Fruit fly (Drosophila melanogaster) whole organism, wandering third instar larva: ENCODE data around the gene poe.

Experiments
- Hr78 ChIP-seq: fragments of >200 bp; optimal IDR thresholded peaks from 2 replicates; lab custom pipeline; 2017; ENCODE audit warnings: missing biosample characterization, missing genetic modification characterization
- N ChIP-seq: fragments of >200 bp; optimal IDR thresholded peaks from 2 replicates; lab custom pipeline; 2018; ENCODE audit warnings: missing biosample characterization, missing external identifiers, missing genetic modification characterization
- br ChIP-seq: fragments of 200-800 bp; sonication (Bioruptor generic); optimal IDR thresholded peaks from 2 replicates; lab custom pipeline; 2016; ENCODE audit warnings: missing biosample characterization, missing genetic modification characterization
- lola ChIP-seq: fragments of >200 bp; optimal IDR thresholded peaks from 2 replicates; lab custom pipeline; 2017; ENCODE audit warnings: missing biosample characterization, missing genetic modification characterization
- pan ChIP-seq: fragments of >200 bp; optimal IDR thresholded peaks from 2 replicates; lab custom pipeline; 2017

dm6 chr2L:8010602-8011455 is 60.6 kb downstream of the poe start, which contains the start of the genes Glyat and Tg:
- TF ChIP-seq N (no peak), lola (GFP tag; lab: Kevin White, UChicago) (no peak), br (GFP tag; lab: Kevin White, UChicago) (no peak), pan (lab: Kevin White, UChicago) (no peak), Hr78 (GFP tag; lab: Kevin White, UChicago) (no peak)
